Fruit fly (Drosophila melanogaster) whole organism, embryonic: Measurements from ENCODE around the gene Grip84.

Experiments used
- Atf6 ChIP-seq: fragments of 200-800 bp; sonication (Bioruptor generic); IDR thresholded peaks from 2 replicates; pipeline ENCODE4 v1.3.6; 2022; ENCODE audit warnings: missing biosample characterization, missing genetic modification characterization
- B-H2 ChIP-seq: fragments of 200-800 bp; sonication (Bioruptor generic); optimal IDR thresholded peaks from 2 replicates; lab custom pipeline; 2018; ENCODE audit warnings: missing biosample characterization, mild to moderate bottlenecking, missing genetic modification characterization
- Bdp1 ChIP-seq: fragments of 200-800 bp; sonication (Bioruptor generic); optimal IDR thresholded peaks from 3 replicates; lab custom pipeline; 2016; ENCODE audit warnings: missing biosample characterization, missing genetic modification characterization
- Blimp-1 ChIP-seq: fragments of 200-800 bp; sonication (Bioruptor generic); optimal IDR thresholded peaks from 3 replicates; lab custom pipeline; 2018; ENCODE audit warnings: missing biosample characterization, missing genetic modification characterization, mild to moderate bottlenecking, moderate library complexity, missing genetic modification reagents
- CG10267 ChIP-seq: fragments of 200-800 bp; sonication (Bioruptor generic); optimal IDR thresholded peaks from 2 replicates; lab custom pipeline; 2018; ENCODE audit warnings: missing biosample characterization, mild to moderate bottlenecking, missing genetic modification characterization, moderate library complexity
- CG10321 ChIP-seq: fragments of 200-800 bp; sonication (Bioruptor generic); IDR thresholded peaks from 2 replicates; pipeline ENCODE4 v1.3.6; 2022; ENCODE audit warnings: missing biosample characterization, missing genetic modification characterization
- CG11247 ChIP-seq: fragments of 200-800 bp; sonication (Bioruptor generic); IDR thresholded peaks from 2 replicates; pipeline ENCODE4 v1.3.6; 2022; ENCODE audit warnings: missing biosample characterization, missing genetic modification characterization
- CG11695 ChIP-seq: fragments of 200-800 bp; sonication (Bioruptor generic); IDR thresholded peaks from 3 replicates; pipeline ENCODE4 v1.3.6; 2022; ENCODE audit warnings: missing biosample characterization, missing genetic modification characterization
- CG11723 ChIP-seq: fragments of 200-800 bp; sonication (Bioruptor generic); optimal IDR thresholded peaks from 2 replicates; lab custom pipeline; 2017; ENCODE audit warnings: missing biosample characterization, mild to moderate bottlenecking, missing genetic modification characterization
- CG12071 ChIP-seq: fragments of 200-800 bp; sonication (Bioruptor generic); optimal IDR thresholded peaks from 3 replicates; lab custom pipeline; 2018; ENCODE audit warnings: missing biosample characterization, mild to moderate bottlenecking, missing genetic modification characterization
- CG12391 ChIP-seq: fragments of 200-800 bp; sonication (Bioruptor generic); optimal IDR thresholded peaks from 3 replicates; lab custom pipeline; 2018; ENCODE audit warnings: missing biosample characterization, mild to moderate bottlenecking, missing genetic modification characterization, moderate library complexity
- CG12659 ChIP-seq: fragments of 200-800 bp; sonication (Bioruptor generic); optimal IDR thresholded peaks from 3 replicates; lab custom pipeline; 2017; ENCODE audit warnings: mild to moderate bottlenecking, missing biosample characterization, missing genetic modification reagents, missing genetic modification characterization
- CG12942 ChIP-seq: fragments of 200-800 bp; sonication (Bioruptor generic); optimal IDR thresholded peaks from 3 replicates; lab custom pipeline; 2016; ENCODE audit warnings: missing biosample characterization, missing genetic modification characterization
- CG14441 ChIP-seq: fragments of 200-800 bp; sonication (Bioruptor generic); IDR thresholded peaks from 2 replicates; pipeline ENCODE4 v1.3.6; 2022; ENCODE audit warnings: missing biosample characterization, missing genetic modification characterization
- CG14667 ChIP-seq: fragments of 200-800 bp; sonication (Bioruptor generic); IDR thresholded peaks from 2 replicates; pipeline ENCODE4 v1.3.6; 2022; ENCODE audit warnings: missing biosample characterization, missing genetic modification characterization
- CG15073 ChIP-seq: fragments of 200-800 bp; sonication (Bioruptor generic); optimal IDR thresholded peaks from 2 replicates; lab custom pipeline; 2016; ENCODE audit warnings: missing biosample characterization, missing genetic modification characterization
- CG15514 ChIP-seq: fragments of 200-800 bp; sonication (Bioruptor generic); optimal IDR thresholded peaks from 3 replicates; lab custom pipeline; 2017; ENCODE audit warnings: missing biosample characterization, missing genetic modification characterization, mild to moderate bottlenecking, moderate library complexity, missing genetic modification reagents
- CG16813 ChIP-seq: fragments of 200-800 bp; sonication (Bioruptor generic); IDR thresholded peaks from 3 replicates; pipeline ENCODE4 v1.3.6; 2022; ENCODE audit warnings: missing biosample characterization, missing genetic modification characterization; ENCODE audit not compliant: partially characterized antibody
- CG17612 ChIP-seq: fragments of 200-800 bp; sonication (Bioruptor generic); IDR thresholded peaks from 2 replicates; pipeline ENCODE4 v1.3.6; 2022; ENCODE audit warnings: missing biosample characterization, missing genetic modification characterization
- CG17912 ChIP-seq: fragments of 200-800 bp; sonication (Bioruptor generic); optimal IDR thresholded peaks from 2 replicates; lab custom pipeline; 2018; ENCODE audit warnings: missing biosample characterization, mild to moderate bottlenecking, missing genetic modification characterization
- CG18764 ChIP-seq: fragments of 200-800 bp; sonication (Bioruptor generic); optimal IDR thresholded peaks from 3 replicates; lab custom pipeline; 2016; ENCODE audit warnings: missing biosample characterization, missing genetic modification characterization
- CG2889 ChIP-seq: fragments of 200-800 bp; sonication (Bioruptor generic); IDR thresholded peaks from 3 replicates; pipeline ENCODE4 v1.3.6; 2022; ENCODE audit warnings: missing biosample characterization, missing genetic modification characterization
- CG31388 ChIP-seq: fragments of 200-800 bp; sonication (Bioruptor generic); optimal IDR thresholded peaks from 2 replicates; lab custom pipeline; 2016; ENCODE audit warnings: missing biosample characterization, missing genetic modification characterization
- CG34224 ChIP-seq: fragments of 200-800 bp; sonication (Bioruptor generic); IDR thresholded peaks from 3 replicates; pipeline ENCODE4 v1.3.6; 2022; ENCODE audit warnings: missing biosample characterization, missing genetic modification characterization; ENCODE audit not compliant: partially characterized antibody
- CG5953 ChIP-seq: fragments of 200-800 bp; sonication (Bioruptor generic); IDR thresholded peaks from 2 replicates; pipeline ENCODE4 v1.3.6; 2022; ENCODE audit warnings: missing biosample characterization, missing genetic modification characterization
- CG6175 ChIP-seq: fragments of 200-800 bp; sonication (Bioruptor generic); IDR thresholded peaks from 3 replicates; pipeline ENCODE4 v1.3.6; 2022; ENCODE audit warnings: missing biosample characterization, missing genetic modification characterization
- CG7271 ChIP-seq: fragments of 200-800 bp; sonication (Bioruptor generic); optimal IDR thresholded peaks from 2 replicates; lab custom pipeline; 2018; ENCODE audit warnings: missing biosample characterization, mild to moderate bottlenecking, missing genetic modification characterization, moderate library complexity
- CG8388 ChIP-seq: fragments of 200-800 bp; sonication (Bioruptor generic); optimal IDR thresholded peaks from 2 replicates; lab custom pipeline; 2019; ENCODE audit warnings: missing biosample characterization, mild to moderate bottlenecking, missing genetic modification characterization, moderate library complexity
- CkIIα-i1 ChIP-seq: fragments of 200-800 bp; sonication (Bioruptor generic); IDR thresholded peaks from 2 replicates; pipeline ENCODE4 v1.3.6; 2022; ENCODE audit warnings: missing biosample characterization, missing genetic modification characterization
- Doc2 ChIP-seq: fragments of 200-800 bp; sonication (Bioruptor generic); IDR thresholded peaks from 2 replicates; pipeline ENCODE4 v1.3.6; 2022; ENCODE audit warnings: missing biosample characterization, missing genetic modification characterization
- E2f2 ChIP-seq: fragments of 200-800 bp; sonication (Bioruptor generic); IDR thresholded peaks from 2 replicates; pipeline ENCODE4 v1.3.6; 2022; ENCODE audit warnings: missing biosample characterization, missing genetic modification characterization
- H2.0 ChIP-seq: fragments of 200-800 bp; sonication (Bioruptor generic); IDR thresholded peaks from 2 replicates; pipeline ENCODE4 v1.3.6; 2022; ENCODE audit warnings: missing biosample characterization, missing genetic modification characterization
- Hmr ChIP-seq: fragments of 200-800 bp; sonication (Bioruptor generic); optimal IDR thresholded peaks from 3 replicates; lab custom pipeline; 2017; ENCODE audit warnings: mild to moderate bottlenecking, missing biosample characterization, missing genetic modification reagents, missing genetic modification characterization
- Mes4 ChIP-seq: fragments of 200-800 bp; sonication (Bioruptor generic); optimal IDR thresholded peaks from 2 replicates; lab custom pipeline; 2016; ENCODE audit warnings: missing biosample characterization, missing genetic modification characterization
- Oaz ChIP-seq: fragments of 200-800 bp; sonication (Bioruptor generic); IDR thresholded peaks from 2 replicates; pipeline ENCODE4 v1.3.6; 2022; ENCODE audit warnings: missing biosample characterization, missing genetic modification characterization
- Ptx1 ChIP-seq: fragments of 200-800 bp; sonication (Bioruptor generic); IDR thresholded peaks from 2 replicates; pipeline ENCODE4 v1.3.6; 2022; ENCODE audit warnings: missing biosample characterization, missing genetic modification characterization
- cwo ChIP-seq: fragments of 200-800 bp; sonication (Bioruptor generic); optimal IDR thresholded peaks from 3 replicates; lab custom pipeline; 2017; ENCODE audit warnings: missing biosample characterization, missing genetic modification characterization, mild to moderate bottlenecking, moderate library complexity, missing genetic modification reagents
- dan ChIP-seq: fragments of 200-800 bp; sonication (Bioruptor generic); IDR thresholded peaks from 2 replicates; pipeline ENCODE4 v1.3.6; 2022; ENCODE audit warnings: missing biosample characterization, missing genetic modification characterization
- emc ChIP-seq: fragments of 200-800 bp; sonication (Bioruptor generic); optimal IDR thresholded peaks from 2 replicates; lab custom pipeline; 2016; ENCODE audit warnings: missing biosample characterization, missing genetic modification characterization
- grau ChIP-seq: fragments of 200-800 bp; optimal IDR thresholded peaks from 3 replicates; lab custom pipeline; 2019; ENCODE audit warnings: missing biosample characterization, mild to moderate bottlenecking, missing genetic modification characterization, moderate library complexity
- grn ChIP-seq: fragments of 200-800 bp; sonication (Bioruptor generic); optimal IDR thresholded peaks from 3 replicates; lab custom pipeline; 2017; ENCODE audit warnings: missing biosample characterization, missing genetic modification characterization
- gsb ChIP-seq: fragments of 200-800 bp; sonication (Bioruptor generic); IDR thresholded peaks from 2 replicates; pipeline ENCODE4 v1.3.6; 2022; ENCODE audit warnings: missing biosample characterization, missing genetic modification characterization
- ham ChIP-seq: fragments of 200-800 bp; sonication (Bioruptor generic); IDR thresholded peaks from 2 replicates; pipeline ENCODE4 v1.3.6; 2022; ENCODE audit warnings: missing biosample characterization, missing genetic modification characterization
- hkb ChIP-seq, 2 experiments: fragments of 200-800 bp in 1 of 2; fragments of >200 bp in 1 of 2; sonication (Bioruptor generic) in 1 of 2; IDR thresholded peaks in 1 of 2; optimal IDR thresholded peaks in 1 of 2; 2 replicates each; pipeline versions ENCODE4 v1.3.6 to Lab custom; 2017 to 2022; ENCODE audit warnings: missing biosample characterization in 1 of 2, missing genetic modification characterization in 1 of 2
- ken ChIP-seq: fragments of 200-800 bp; sonication (Bioruptor generic); IDR thresholded peaks from 3 replicates; pipeline ENCODE4 v1.3.6; 2022; ENCODE audit warnings: missing biosample characterization, missing genetic modification characterization
- klu ChIP-seq: fragments of 200-800 bp; sonication (Bioruptor generic); IDR thresholded peaks from 2 replicates; pipeline ENCODE4 v1.3.6; 2022; ENCODE audit warnings: missing biosample characterization, missing genetic modification characterization
- lilli ChIP-seq: fragments of 200-800 bp; sonication (Bioruptor generic); optimal IDR thresholded peaks from 3 replicates; lab custom pipeline; 2016; ENCODE audit warnings: missing biosample characterization, missing genetic modification characterization
- onecut ChIP-seq: fragments of 200-800 bp; sonication (Bioruptor generic); IDR thresholded peaks from 2 replicates; pipeline ENCODE4 v1.3.6; 2022; ENCODE audit warnings: missing biosample characterization, missing genetic modification characterization
- psq ChIP-seq: fragments of 200-800 bp; sonication (Bioruptor generic); optimal IDR thresholded peaks from 2 replicates; lab custom pipeline; 2017; ENCODE audit warnings: missing biosample characterization, missing genetic modification characterization
- sqz ChIP-seq: fragments of 200-800 bp; sonication (Bioruptor generic); optimal IDR thresholded peaks from 3 replicates; lab custom pipeline; 2018; ENCODE audit warnings: missing biosample characterization, mild to moderate bottlenecking, missing genetic modification characterization
- tgo ChIP-seq: fragments of 200-800 bp; sonication (Bioruptor generic); IDR thresholded peaks from 3 replicates; pipeline ENCODE4 v1.3.6; 2022; ENCODE audit warnings: missing biosample characterization, missing genetic modification characterization
- z ChIP-seq: fragments of 200-800 bp; sonication (Bioruptor generic); IDR thresholded peaks from 3 replicates; pipeline ENCODE4 v1.3.6; 2022; ENCODE audit warnings: missing biosample characterization, missing genetic modification characterization

Grip84 gene

DNA sequence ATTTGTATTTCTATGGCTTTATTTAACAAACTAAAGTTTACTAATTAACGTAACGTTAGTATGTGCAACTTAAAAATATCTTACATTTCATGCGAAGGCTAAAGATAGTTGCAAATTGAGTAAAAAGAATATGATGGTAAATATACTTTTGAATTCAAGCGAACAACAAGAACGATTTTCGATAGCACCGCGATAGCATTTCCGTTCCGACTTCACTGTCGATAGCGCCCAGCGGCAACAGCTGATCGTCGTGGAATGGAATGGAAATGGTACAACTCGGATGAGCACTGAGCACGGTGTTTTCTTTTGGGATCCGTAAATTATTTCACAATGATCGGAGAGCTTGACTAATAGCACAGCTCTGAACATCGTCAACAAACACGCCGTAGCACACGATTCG is 47.9 kb upstream of the Grip84 start (continued):
- TF ChIP-seq CG15514 (GFP tag; lab: Kevin White, UChicago) (peak; percentile 81), Ptx1 (no peak), gsb (0 out of 2 replicates have a peak, but pooled peaks have one; percentile 9), CG14667 (GFP tag; lab: Robert Waterston, UW) (no peak), CG10321 (GFP tag; lab: Robert Waterston, UW) (no peak), ham (GFP tag; lab: Robert Waterston, UW) (no peak), Bdp1 (no peak), CG11723 (GFP tag; lab: Kevin White, UChicago) (peak; percentile 47), CG17612 (GFP tag; lab: Robert Waterston, UW) (no peak), emc (no peak), CG7271 (tag; lab: Kevin White, UChicago) (peak; percentile 76), CG34224 (GFP tag; lab: Robert Waterston, UW) (peak; percentile 55; the same call in 2 of the 3 replicates), CG14441 (GFP tag; lab: Robert Waterston, UW) (no peak), CG31388 (no peak), ken (no peak), CkIIα-i1 (no peak), Doc2 (GFP tag; lab: Robert Waterston, UW) (no peak), CG12659 (peak; percentile 70), CG12942 (GFP tag; lab: Kevin White, UChicago) (no peak), E2f2 (GFP tag; lab: Robert Waterston, UW) (peak; percentile 83), Mes4 (GFP tag; lab: Kevin White, UChicago) (peak; percentile 61), CG6175 (GFP tag; lab: Robert Waterston, UW) (no peak), CG10267 (peak; percentile 54), dan (no peak), Hmr (GFP tag; lab: Kevin White, UChicago) (peak; percentile 75), grau (peak; percentile 44), hkb (optimal IDR thresholded peaks at IDR 0.05; lab: Kevin White, UChicago) (no peak), hkb (GFP tag; IDR thresholded peaks at IDR 0.05; lab: Robert Waterston, UW) (peak; percentile 69), lilli (GFP tag; lab: Kevin White, UChicago) (no peak), tgo (GFP tag; lab: Robert Waterston, UW) (no peak), CG12391 (peak; percentile 61), grn (GFP tag; lab: Kevin White, UChicago) (no peak), onecut (GFP tag; lab: Robert Waterston, UW) (peak; percentile 64), klu (no peak), CG15073 (GFP tag; lab: Kevin White, UChicago) (no peak), CG16813 (0 out of 3 replicates have a peak, but pooled peaks have one; percentile 33), H2.0 (GFP tag; lab: Robert Waterston, UW) (no peak), CG17912 (GFP tag; lab: Kevin White, UChicago) (peak; percentile 86), CG12071 (GFP tag; lab: Kevin White, UChicago) (peak; percentile 82), B-H2 (peak; percentile 76), z (GFP tag; lab: Robert Waterston, UW) (no peak), Blimp-1 (no peak), CG11695 (GFP tag; lab: Robert Waterston, UW) (no peak), cwo (GFP tag; lab: Kevin White, UChicago) (no peak), Oaz (GFP tag; lab: Robert Waterston, UW) (no peak), sqz (GFP tag; lab: Kevin White, UChicago) (no peak), CG8388 (GFP tag; lab: Kevin White, UChicago) (peak; percentile 34), CG18764 (GFP tag; lab: Kevin White, UChicago) (no peak), Atf6 (peak; percentile 38; the same call in 1 of the 2 replicates), psq (GFP tag; lab: Kevin White, UChicago) (no peak), CG2889 (no peak), CG11247 (GFP tag; lab: Robert Waterston, UW) (no peak), CG5953 (GFP tag; lab: Robert Waterston, UW) (no peak)
